Fruit fly (Drosophila melanogaster) whole organism, embryonic: ENCODE results near the gene CG42814.

Experiments used
- ATbp ChIP-seq: fragments of 200-800 bp; sonication (Bioruptor generic); optimal IDR thresholded peaks from 2 replicates; lab custom pipeline; 2017; ENCODE audit warnings: missing biosample characterization, mild to moderate bottlenecking, missing genetic modification characterization, missing genetic modification reagents
- Aef1 ChIP-seq: fragments of 200-800 bp; sonication (Bioruptor generic); IDR thresholded peaks from 3 replicates; pipeline ENCODE4 v1.3.6; 2022; ENCODE audit warnings: missing biosample characterization, missing genetic modification characterization
- Asciz ChIP-seq: fragments of 200-800 bp; sonication (Bioruptor generic); optimal IDR thresholded peaks from 2 replicates; lab custom pipeline; 2017; ENCODE audit warnings: missing biosample characterization, mild to moderate bottlenecking, missing genetic modification characterization, missing genetic modification reagents
- Atf3 ChIP-seq: fragments of 200-800 bp; sonication (Bioruptor generic); optimal IDR thresholded peaks from 3 replicates; lab custom pipeline; 2016; ENCODE audit warnings: missing biosample characterization, missing genetic modification characterization
- C15 ChIP-seq: fragments of 200-800 bp; sonication (Bioruptor generic); IDR thresholded peaks from 3 replicates; pipeline ENCODE4 v1.3.6; 2022; ENCODE audit warnings: missing biosample characterization, missing genetic modification characterization
- CG10267 ChIP-seq: fragments of 200-800 bp; sonication (Bioruptor generic); optimal IDR thresholded peaks from 2 replicates; lab custom pipeline; 2018; ENCODE audit warnings: missing biosample characterization, mild to moderate bottlenecking, missing genetic modification characterization, moderate library complexity
- CG11456 ChIP-seq: fragments of 200-800 bp; sonication (Bioruptor generic); IDR thresholded peaks from 3 replicates; pipeline ENCODE4 v1.3.6; 2022; ENCODE audit warnings: missing biosample characterization, missing genetic modification characterization
- CG11696 ChIP-seq: fragments of 200-800 bp; sonication (Bioruptor generic); IDR thresholded peaks from 2 replicates; pipeline ENCODE4 v1.3.6; 2022; ENCODE audit warnings: missing biosample characterization, missing genetic modification characterization
- CG14014 ChIP-seq: fragments of 200-800 bp; sonication (Bioruptor generic); IDR thresholded peaks from 2 replicates; pipeline ENCODE4 v1.3.6; 2022; ENCODE audit warnings: missing biosample characterization, missing genetic modification characterization
- CG14710 ChIP-seq: fragments of 200-800 bp; sonication (Bioruptor generic); optimal IDR thresholded peaks from 3 replicates; lab custom pipeline; 2019; ENCODE audit warnings: missing biosample characterization, mild to moderate bottlenecking, missing genetic modification characterization, moderate library complexity
- CG16779 ChIP-seq: fragments of 200-800 bp; sonication (Bioruptor generic); IDR thresholded peaks from 2 replicates; pipeline ENCODE4 v1.3.6; 2022; ENCODE audit warnings: missing biosample characterization, missing genetic modification characterization
- CG2129 ChIP-seq: fragments of 200-800 bp; sonication (Bioruptor generic); IDR thresholded peaks from 2 replicates; pipeline ENCODE4 v1.3.6; 2022; ENCODE audit warnings: missing biosample characterization, missing genetic modification characterization; ENCODE audit not compliant: partially characterized antibody
- CG31365 ChIP-seq: fragments of 200-800 bp; sonication (Bioruptor generic); optimal IDR thresholded peaks from 2 replicates; lab custom pipeline; 2018; ENCODE audit warnings: missing biosample characterization, mild to moderate bottlenecking, missing genetic modification characterization
- CG3163 ChIP-seq: fragments of 200-800 bp; sonication (Bioruptor generic); optimal IDR thresholded peaks from 3 replicates; lab custom pipeline; 2016; ENCODE audit warnings: missing biosample characterization, missing genetic modification characterization
- CG3407 ChIP-seq: fragments of 200-800 bp; sonication (Bioruptor generic); optimal IDR thresholded peaks from 2 replicates; lab custom pipeline; 2018; ENCODE audit warnings: missing biosample characterization, mild to moderate bottlenecking, missing genetic modification characterization
- CG4707 ChIP-seq: fragments of 200-800 bp; sonication (Bioruptor generic); optimal IDR thresholded peaks from 2 replicates; lab custom pipeline; 2018; ENCODE audit warnings: missing biosample characterization, mild to moderate bottlenecking, missing genetic modification characterization, moderate library complexity
- CG5245 ChIP-seq: fragments of 200-800 bp; sonication (Bioruptor generic); optimal IDR thresholded peaks from 3 replicates; lab custom pipeline; 2016; ENCODE audit warnings: missing biosample characterization, missing genetic modification characterization
- CG6813 ChIP-seq: fragments of 200-800 bp; sonication (Bioruptor generic); optimal IDR thresholded peaks from 2 replicates; lab custom pipeline; 2017; ENCODE audit warnings: missing biosample characterization, missing genetic modification characterization, mild to moderate bottlenecking, moderate library complexity, missing genetic modification reagents
- CG6854 ChIP-seq: fragments of 200-800 bp; sonication (Bioruptor generic); optimal IDR thresholded peaks from 3 replicates; lab custom pipeline; 2017; ENCODE audit warnings: missing biosample characterization, mild to moderate bottlenecking, missing genetic modification characterization
- CG7839 ChIP-seq: fragments of 200-800 bp; sonication (Bioruptor generic); optimal IDR thresholded peaks from 3 replicates; lab custom pipeline; 2018; ENCODE audit warnings: missing biosample characterization, mild to moderate bottlenecking, missing genetic modification characterization, moderate library complexity
- CG8478 ChIP-seq: fragments of >200 bp; optimal IDR thresholded peaks from 2 replicates; lab custom pipeline; 2018
- CG9797 ChIP-seq: fragments of 200-800 bp; sonication (Bioruptor generic); optimal IDR thresholded peaks from 3 replicates; lab custom pipeline; 2018; ENCODE audit warnings: missing biosample characterization, mild to moderate bottlenecking, missing genetic modification characterization
- CoRest ChIP-seq: fragments of 200-800 bp; sonication (Bioruptor generic); optimal IDR thresholded peaks from 3 replicates; lab custom pipeline; 2018; ENCODE audit warnings: missing biosample characterization, mild to moderate bottlenecking, missing genetic modification characterization, moderate library complexity
- Eip74EF ChIP-seq, 2 experiments: fragments of 200-800 bp in 1 of 2; fragments of >200 bp in 1 of 2; sonication (Bioruptor generic) in 1 of 2; optimal IDR thresholded peaks; 2 replicates each; lab custom pipeline; 2017 to 2019; ENCODE audit warnings: missing biosample characterization in 2 of 2, missing genetic modification characterization in 2 of 2, mild to moderate bottlenecking in 1 of 2, moderate library complexity in 1 of 2
- Gug ChIP-seq: fragments of 200-800 bp; sonication (Bioruptor generic); IDR thresholded peaks from 4 replicates; pipeline ENCODE4 v1.3.6; 2022; ENCODE audit warnings: missing biosample characterization, missing genetic modification characterization
- Max ChIP-seq: fragments of 200-800 bp; sonication (Bioruptor generic); optimal IDR thresholded peaks from 2 replicates; lab custom pipeline; 2016; ENCODE audit warnings: missing biosample characterization, mild to moderate bottlenecking, missing genetic modification characterization
- Med ChIP-seq: fragments of 200-800 bp; sonication (Bioruptor generic); peaks from one replicate; lab custom pipeline; 2016; ENCODE audit warnings: missing biosample characterization, missing genetic modification characterization, mild to moderate bottlenecking, inconsistent platforms, moderate library complexity
- ac ChIP-seq: fragments of 200-800 bp; sonication (Bioruptor generic); optimal IDR thresholded peaks from 3 replicates; lab custom pipeline; 2017; ENCODE audit warnings: missing biosample characterization, mild to moderate bottlenecking, missing genetic modification characterization
- ap ChIP-seq: fragments of 200-800 bp; sonication (Bioruptor generic); IDR thresholded peaks from 2 replicates; pipeline ENCODE4 v1.3.6; 2022; ENCODE audit warnings: missing biosample characterization, missing genetic modification characterization
- cad ChIP-seq: fragments of >200 bp; optimal IDR thresholded peaks from 2 replicates; lab custom pipeline; 2017; ENCODE audit warnings: missing biosample characterization, missing genetic modification characterization
- chm ChIP-seq: fragments of 200-800 bp; sonication (Bioruptor generic); IDR thresholded peaks from 2 replicates; pipeline ENCODE4 v1.3.6; 2022; ENCODE audit warnings: missing biosample characterization, missing genetic modification characterization
- crol ChIP-seq: fragments of 200-800 bp; sonication (Bioruptor generic); IDR thresholded peaks from 2 replicates; pipeline ENCODE4 v1.3.6; 2022; ENCODE audit warnings: missing biosample characterization, missing genetic modification characterization
- disco-r ChIP-seq: fragments of 200-800 bp; sonication (Bioruptor generic); optimal IDR thresholded peaks from 2 replicates; lab custom pipeline; 2016; ENCODE audit warnings: missing biosample characterization, missing genetic modification characterization
- dmrt11E ChIP-seq: fragments of 200-800 bp; sonication (Bioruptor generic); optimal IDR thresholded peaks from 3 replicates; lab custom pipeline; 2018; ENCODE audit warnings: missing biosample characterization, mild to moderate bottlenecking, missing genetic modification characterization, moderate library complexity
- ham ChIP-seq: fragments of 200-800 bp; sonication (Bioruptor generic); IDR thresholded peaks from 2 replicates; pipeline ENCODE4 v1.3.6; 2022; ENCODE audit warnings: missing biosample characterization, missing genetic modification characterization
- hbn ChIP-seq: fragments of 200-800 bp; sonication (Bioruptor generic); IDR thresholded peaks from 2 replicates; pipeline ENCODE4 v1.3.6; 2022; ENCODE audit warnings: missing biosample characterization, missing genetic modification characterization; ENCODE audit not compliant: partially characterized antibody
- kay ChIP-seq: fragments of 200-800 bp; sonication (Bioruptor generic); optimal IDR thresholded peaks from 2 replicates; lab custom pipeline; 2016; ENCODE audit warnings: missing biosample characterization, missing genetic modification characterization
- lab ChIP-seq: fragments of 200-800 bp; sonication (Bioruptor generic); optimal IDR thresholded peaks from 3 replicates; lab custom pipeline; 2017; ENCODE audit warnings: missing biosample characterization, missing genetic modification characterization, mild to moderate bottlenecking, moderate library complexity, missing genetic modification reagents
- nmo ChIP-seq: fragments of 200-800 bp; sonication (Bioruptor generic); optimal IDR thresholded peaks from 2 replicates; lab custom pipeline; 2018; ENCODE audit warnings: missing biosample characterization, mild to moderate bottlenecking, missing genetic modification characterization, moderate library complexity
- rib ChIP-seq: fragments of 200-800 bp; sonication (Bioruptor generic); IDR thresholded peaks from 2 replicates; pipeline ENCODE4 v1.3.6; 2022; ENCODE audit warnings: missing biosample characterization, missing genetic modification characterization
- run ChIP-seq: fragments of 200-800 bp; sonication (Bioruptor generic); optimal IDR thresholded peaks from 3 replicates; lab custom pipeline; 2018; ENCODE audit warnings: missing biosample characterization, mild to moderate bottlenecking, missing genetic modification characterization
- tx ChIP-seq: fragments of 200-800 bp; sonication (Bioruptor generic); optimal IDR thresholded peaks from 2 replicates; lab custom pipeline; 2016; ENCODE audit warnings: missing biosample characterization, missing genetic modification characterization
- unc-4 ChIP-seq: fragments of 200-800 bp; sonication (Bioruptor generic); IDR thresholded peaks from 2 replicates; pipeline ENCODE4 v1.3.6; 2022; ENCODE audit warnings: missing biosample characterization, missing genetic modification characterization; ENCODE audit not compliant: partially characterized antibody
- unpg ChIP-seq: fragments of 200-800 bp; sonication (Bioruptor generic); optimal IDR thresholded peaks from 3 replicates; lab custom pipeline; 2018; ENCODE audit warnings: missing biosample characterization, mild to moderate bottlenecking, missing genetic modification characterization, moderate library complexity
- wor ChIP-seq: fragments of 200-800 bp; sonication (Bioruptor generic); IDR thresholded peaks from 2 replicates; pipeline ENCODE4 v1.3.6; 2022; ENCODE audit warnings: missing biosample characterization, missing genetic modification characterization
- yki ChIP-seq: fragments of >200 bp; optimal IDR thresholded peaks from 3 replicates; lab custom pipeline; 2018

Gene CG42814

DNA sequence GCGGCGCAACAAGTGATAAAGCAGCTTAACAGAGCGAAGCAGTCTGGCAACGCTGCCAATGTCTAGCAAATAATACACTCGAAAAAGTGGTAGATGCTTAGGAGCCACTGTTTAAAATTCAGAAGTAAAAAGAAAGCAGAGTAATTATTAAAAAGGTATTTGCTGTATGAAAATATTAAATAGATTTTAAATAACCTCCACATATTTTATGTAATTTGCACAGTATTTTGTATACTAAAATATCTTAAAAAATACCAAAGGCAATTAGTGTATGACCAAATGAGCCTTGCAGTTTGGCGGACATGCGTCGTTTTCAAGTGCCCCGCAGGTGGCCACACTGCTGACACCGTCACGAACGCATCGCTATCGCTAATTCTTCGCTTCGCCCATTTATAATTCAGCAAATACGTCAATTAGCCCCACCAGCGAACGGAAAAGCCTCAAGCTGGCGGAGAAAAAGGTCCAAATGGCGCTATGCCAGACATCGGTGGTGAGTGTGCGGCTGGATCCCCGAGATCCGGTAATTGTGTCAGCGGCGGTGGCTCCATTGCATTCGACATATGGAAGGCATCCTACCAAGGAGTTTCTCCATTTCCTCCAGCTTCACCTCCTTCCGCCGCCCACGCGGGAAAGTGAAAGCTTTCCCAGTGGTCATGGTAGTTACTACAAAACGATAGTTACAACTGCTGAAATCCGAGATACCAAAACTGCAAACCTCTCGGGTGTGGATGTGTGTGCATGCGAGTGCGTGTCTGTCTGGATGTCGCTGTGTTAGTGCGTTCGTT lies 24.1 kb upstream of the CG42814 start, which contains the start of gene pll (continued):
- no peak for TF ChIP-seq Eip74EF (GFP tag; optimal IDR thresholded peaks at IDR 0.05; lab: Kevin White, UChicago)
- TF ChIP-seq dmrt11E = peak; percentile 72
- peak; percentile 70 for TF ChIP-seq Max (GFP tag; lab: Kevin White, UChicago)
- TF ChIP-seq wor (GFP tag; lab: Robert Waterston, UW) = peak; percentile 75
- TF ChIP-seq CG8478 (lab: Kevin White, UChicago) = no peak
- TF ChIP-seq ATbp (GFP tag; lab: Kevin White, UChicago) = no peak
- TF ChIP-seq C15 (GFP tag; lab: Robert Waterston, UW) = 0 out of 3 replicates have a peak, but pooled peaks have one; percentile 47
- peak; percentile 58 for TF ChIP-seq ap (GFP tag; lab: Robert Waterston, UW)
- peak; percentile 85 for TF ChIP-seq CG14014
- peak; percentile 80 for TF ChIP-seq CG10267 (tag; lab: Kevin White, UChicago)
- peak; percentile 65 for TF ChIP-seq kay (GFP tag; lab: Kevin White, UChicago)
- peak; percentile 59 for TF ChIP-seq unc-4 (GFP tag; lab: Robert Waterston, UW)
- TF ChIP-seq CG3407 (GFP tag; lab: Kevin White, UChicago) = peak; percentile 11
- TF ChIP-seq CoRest = peak; percentile 84
- TF ChIP-seq CG3163 (GFP tag; lab: Kevin White, UChicago) = peak; percentile 29
- no peak for TF ChIP-seq ac (GFP tag; lab: Kevin White, UChicago)
- TF ChIP-seq CG5245 (GFP tag; lab: Kevin White, UChicago) = peak; percentile 62
- TF ChIP-seq CG16779 (GFP tag; lab: Robert Waterston, UW) = peak; percentile 86
- TF ChIP-seq CG11456 (GFP tag; lab: Robert Waterston, UW) = peak; percentile 95
- peak; percentile 95 for TF ChIP-seq Med (GFP tag; lab: Kevin White, UChicago)
- no peak for TF ChIP-seq CG4707 (GFP tag; lab: Kevin White, UChicago)
- TF ChIP-seq unpg (GFP tag; lab: Kevin White, UChicago) = peak; percentile 84
- TF ChIP-seq tx = peak; percentile 65
- no peak for TF ChIP-seq disco-r (GFP tag; lab: Kevin White, UChicago)
- peak; percentile 89 for TF ChIP-seq nmo (GFP tag; lab: Kevin White, UChicago)
- peak; percentile 58 for TF ChIP-seq run (tag; lab: Kevin White, UChicago)
- TF ChIP-seq CG14710 (tag; lab: Kevin White, UChicago) = peak; percentile 86
- peak; percentile 73 for TF ChIP-seq CG11696
- peak; percentile 5 for TF ChIP-seq Atf3
- no peak for TF ChIP-seq yki (lab: Kevin White, UChicago)
- TF ChIP-seq CG9797 (GFP tag; lab: Kevin White, UChicago) = peak; percentile 96
- TF ChIP-seq hbn (GFP tag; lab: Robert Waterston, UW) = peak; percentile 44; the same call in 1 of the 2 replicates
- TF ChIP-seq CG6854 (GFP tag; lab: Kevin White, UChicago) = no peak
- peak; percentile 88 for TF ChIP-seq Gug
- no peak for TF ChIP-seq CG2129 (GFP tag; lab: Robert Waterston, UW)
- TF ChIP-seq CG7839 (tag; lab: Kevin White, UChicago) = no peak
- TF ChIP-seq rib (GFP tag; lab: Robert Waterston, UW) = peak; percentile 63; the same call in 1 of the 2 replicates
- TF ChIP-seq chm (GFP tag; lab: Robert Waterston, UW) = peak; percentile 92
- peak; percentile 86 for TF ChIP-seq lab
- TF ChIP-seq CG31365 (tag; lab: Kevin White, UChicago) = no peak
- TF ChIP-seq crol (GFP tag; lab: Robert Waterston, UW) = no peak
- no peak for TF ChIP-seq ham (GFP tag; lab: Robert Waterston, UW)
- TF ChIP-seq cad (GFP tag; lab: Kevin White, UChicago) = no peak
- peak; percentile 50 for TF ChIP-seq Asciz (GFP tag; lab: Kevin White, UChicago)
- peak; percentile 39 for TF ChIP-seq CG6813 (GFP tag; lab: Kevin White, UChicago)
- peak; percentile 89 for TF ChIP-seq Aef1 (GFP tag; lab: Robert Waterston, UW)
